Worm (Caenorhabditis elegans) whole organism, mixed stage, embryonic: ENCODE results near the gene T05H10.4.

Source experiments
- M03D4.4 ChIP-seq: sonication (generic microtip); optimal IDR thresholded peaks from 2 replicates; lab custom pipeline; 2017; ENCODE audit warnings: mild to moderate bottlenecking, missing genetic modification characterization, missing compliant biosample characterization
- bed-3 ChIP-seq: fragments of 200-800 bp; sonication (Bioruptor generic); optimal IDR thresholded peaks from 3 replicates; lab custom pipeline; 2018; ENCODE audit warnings: mild to moderate bottlenecking, missing genetic modification characterization, moderate library complexity, missing compliant biosample characterization
- blmp-1 ChIP-seq: fragments of 150-350 bp; optimal IDR thresholded peaks from 2 replicates; lab custom pipeline; 2014; ENCODE audit warnings: missing biosample characterization, missing genetic modification characterization
- ceh-39 ChIP-seq: fragments of 150-350 bp; optimal IDR thresholded peaks from 2 replicates; lab custom pipeline; 2014; ENCODE audit warnings: missing biosample characterization, missing genetic modification characterization
- ceh-43 ChIP-seq: fragments of 200-800 bp; sonication (Bioruptor generic); optimal IDR thresholded peaks from 2 replicates; lab custom pipeline; 2018; ENCODE audit warnings: mild to moderate bottlenecking, missing genetic modification characterization, moderate library complexity, missing compliant biosample characterization
- ceh-83 ChIP-seq: fragments of 200-800 bp; sonication (Bioruptor generic); optimal IDR thresholded peaks from 2 replicates; lab custom pipeline; 2018; ENCODE audit warnings: mild to moderate bottlenecking, missing genetic modification characterization, missing compliant biosample characterization
- ces-1 ChIP-seq: fragments of 150-350 bp; optimal IDR thresholded peaks from 2 replicates; lab custom pipeline; 2014; ENCODE audit warnings: missing biosample characterization, missing genetic modification reagents, missing genetic modification characterization
- cnd-1 ChIP-seq: fragments of 200-800 bp; sonication (Bioruptor generic); optimal IDR thresholded peaks from 2 replicates; lab custom pipeline; 2018; ENCODE audit warnings: mild to moderate bottlenecking, missing genetic modification characterization, missing compliant biosample characterization
- elt-1 ChIP-seq: sonication (generic microtip); optimal IDR thresholded peaks from 2 replicates; lab custom pipeline; 2017; ENCODE audit warnings: missing genetic modification characterization, mild to moderate bottlenecking, missing compliant biosample characterization, antibody characterized with exemption, moderate library complexity, borderline replicate concordance; ENCODE audit not compliant: insufficient read depth
- elt-3 ChIP-seq: fragments of 150-350 bp; optimal IDR thresholded peaks from 2 replicates; lab custom pipeline; 2014; ENCODE audit warnings: missing biosample characterization, missing genetic modification characterization
- flh-1 ChIP-seq: fragments of 200-800 bp; sonication (Bioruptor generic); optimal IDR thresholded peaks from 2 replicates; lab custom pipeline; 2018; ENCODE audit warnings: mild to moderate bottlenecking, missing genetic modification characterization, moderate library complexity, missing compliant biosample characterization
- ham-2 ChIP-seq: fragments of 200-800 bp; sonication (Bioruptor generic); optimal IDR thresholded peaks from 2 replicates; lab custom pipeline; 2018; ENCODE audit warnings: mild to moderate bottlenecking, missing genetic modification characterization, missing compliant biosample characterization
- hlh-1 ChIP-seq: fragments of 150-350 bp; optimal IDR thresholded peaks from 2 replicates; lab custom pipeline; 2014; ENCODE audit warnings: missing biosample characterization, missing genetic modification reagents, missing genetic modification characterization
- lin-13 ChIP-seq: fragments of 150-350 bp; optimal IDR thresholded peaks from 2 replicates; lab custom pipeline; 2014; ENCODE audit warnings: missing biosample characterization, missing genetic modification characterization
- lin-32 ChIP-seq: fragments of 200-800 bp; sonication (Bioruptor generic); optimal IDR thresholded peaks from 2 replicates; lab custom pipeline; 2018; ENCODE audit warnings: mild to moderate bottlenecking, missing genetic modification characterization, missing compliant biosample characterization
- mab-5 ChIP-seq: fragments of 150-350 bp; optimal IDR thresholded peaks from 2 replicates; lab custom pipeline; 2014; ENCODE audit warnings: missing biosample characterization, missing genetic modification characterization
- nhr-12 ChIP-seq: fragments of 150-350 bp; optimal IDR thresholded peaks from 2 replicates; lab custom pipeline; 2014; ENCODE audit warnings: missing biosample characterization, missing genetic modification characterization
- nhr-2 ChIP-seq: fragments of 150-350 bp; optimal IDR thresholded peaks from 2 replicates; lab custom pipeline; 2014; ENCODE audit warnings: missing biosample characterization, missing genetic modification characterization
- nhr-237 ChIP-seq: fragments of 150-350 bp; optimal IDR thresholded peaks from 2 replicates; lab custom pipeline; 2014; ENCODE audit warnings: missing biosample characterization, missing genetic modification characterization
- pha-4 ChIP-seq: fragments of 150-350 bp; optimal IDR thresholded peaks from 2 replicates; lab custom pipeline; 2018; ENCODE audit warnings: missing biosample characterization, missing genetic modification reagents, missing genetic modification characterization
- sem-2 ChIP-seq: fragments of 200-800 bp; sonication (Bioruptor generic); optimal IDR thresholded peaks from 2 replicates; lab custom pipeline; 2018; ENCODE audit warnings: mild to moderate bottlenecking, missing genetic modification characterization, missing compliant biosample characterization
- sptf-1 ChIP-seq: sonication (generic microtip); optimal IDR thresholded peaks from 2 replicates; lab custom pipeline; 2017; ENCODE audit warnings: mild to moderate bottlenecking, missing genetic modification characterization, moderate library complexity, missing compliant biosample characterization
- unc-120 ChIP-seq: sonication (generic microtip); optimal IDR thresholded peaks from 2 replicates; lab custom pipeline; 2017; ENCODE audit warnings: missing genetic modification characterization, missing compliant biosample characterization; ENCODE audit not compliant: poor library complexity, severe bottlenecking
- unc-39 ChIP-seq: fragments of 150-350 bp; optimal IDR thresholded peaks from 2 replicates; lab custom pipeline; 2014; ENCODE audit warnings: missing biosample characterization, missing genetic modification characterization
- unc-62 ChIP-seq: fragments of 150-350 bp; optimal IDR thresholded peaks from 2 replicates; lab custom pipeline; 2014; ENCODE audit warnings: missing biosample characterization, missing genetic modification reagents, missing genetic modification characterization
- zip-8 ChIP-seq: fragments of 150-350 bp; optimal IDR thresholded peaks from 2 replicates; lab custom pipeline; 2014; ENCODE audit warnings: missing biosample characterization, missing genetic modification characterization
- ztf-11 ChIP-seq: fragments of 150-350 bp; optimal IDR thresholded peaks from 2 replicates; lab custom pipeline; 2014; ENCODE audit warnings: missing biosample characterization, missing genetic modification characterization

T05H10.4 gene

DNA sequence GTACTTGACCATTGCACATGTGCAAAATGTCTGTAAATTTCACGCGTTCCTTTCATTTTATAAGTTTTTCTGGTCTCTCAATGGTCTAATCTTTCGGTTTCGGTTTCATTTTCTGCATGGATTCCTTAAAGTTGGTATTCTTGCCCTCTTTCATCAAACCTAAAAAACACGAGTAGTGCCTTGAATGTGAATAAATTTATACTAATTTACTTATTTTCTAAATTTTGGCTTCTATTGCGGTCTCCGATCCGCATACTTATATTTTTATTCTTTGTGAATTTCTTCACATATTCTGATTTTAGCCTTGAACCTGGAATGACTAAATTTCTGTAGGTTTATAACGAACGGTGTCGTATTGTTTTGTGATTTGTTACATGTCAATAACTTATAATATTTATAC lies 13.0 kb downstream of the T05H10.4 start, which contains the start of gene pdha-1:
Gene pdha-1 (plus strand): TSS at position 301 of the 400 bp plus-strand sequence.
- no peak for TF ChIP-seq zip-8 (tag; lab: Kevin White, UChicago)
- TF ChIP-seq unc-39, result no peak
- no peak for TF ChIP-seq ces-1 (GFP tag; lab: Kevin White, UChicago)
- no peak for TF ChIP-seq M03D4.4
- no peak for TF ChIP-seq lin-32 (GFP tag; lab: Kevin White, UChicago)
- no peak for TF ChIP-seq mab-5 (tag; lab: Kevin White, UChicago)
- TF ChIP-seq nhr-237 (tag; lab: Kevin White, UChicago), result no peak
- no peak for TF ChIP-seq nhr-2 (tag; lab: Kevin White, UChicago)
- no peak for TF ChIP-seq bed-3
- TF ChIP-seq ceh-39 (tag; lab: Kevin White, UChicago), result no peak
- no peak for TF ChIP-seq elt-3 (tag; lab: Kevin White, UChicago)
- no peak for TF ChIP-seq unc-120 (tag; lab: Kevin White, UChicago)
- no peak for TF ChIP-seq cnd-1 (tag; lab: Kevin White, UChicago)
- TF ChIP-seq flh-1 (GFP tag; lab: Kevin White, UChicago), result no peak
- no peak for TF ChIP-seq pha-4 (tag; lab: Kevin White, UChicago)

- no peak for TF ChIP-seq ceh-43 (GFP tag; lab: Kevin White, UChicago)
- TF ChIP-seq zip-8 (tag; lab: Kevin White, UChicago), result no peak
- no peak for TF ChIP-seq elt-3 (tag; lab: Kevin White, UChicago)
- no peak for TF ChIP-seq cnd-1 (tag; lab: Kevin White, UChicago)
- no peak for TF ChIP-seq hlh-1 (tag; lab: Kevin White, UChicago)
- no peak for TF ChIP-seq mab-5 (tag; lab: Kevin White, UChicago)
- TF ChIP-seq lin-13 (tag; lab: Kevin White, UChicago), result no peak
- no peak for TF ChIP-seq ces-1 (GFP tag; lab: Kevin White, UChicago)
- TF ChIP-seq flh-1 (GFP tag; lab: Kevin White, UChicago), result no peak
- no peak for TF ChIP-seq sem-2
- TF ChIP-seq elt-1 (tag; lab: Kevin White, UChicago), result no peak
- TF ChIP-seq unc-120 (tag; lab: Kevin White, UChicago), result no peak
Measured at ce11 chrII:8071012-8071625, 18.2 kb downstream of the T05H10.4 start.

ce11 chrII:8071801-8072544 lies 19.0 kb downstream of the T05H10.4 start:
- TF ChIP-seq ces-1 (GFP tag; lab: Kevin White, UChicago) (peak; percentile 31), unc-62 (GFP tag; lab: Kevin White, UChicago) (peak; percentile 84), hlh-1 (tag; lab: Kevin White, UChicago) (peak; percentile 50), ham-2 (GFP tag; lab: Kevin White, UChicago) (no peak), unc-120 (tag; lab: Kevin White, UChicago) (peak; percentile 60), ceh-83 (no peak), elt-3 (tag; lab: Kevin White, UChicago) (no peak)

DNA sequence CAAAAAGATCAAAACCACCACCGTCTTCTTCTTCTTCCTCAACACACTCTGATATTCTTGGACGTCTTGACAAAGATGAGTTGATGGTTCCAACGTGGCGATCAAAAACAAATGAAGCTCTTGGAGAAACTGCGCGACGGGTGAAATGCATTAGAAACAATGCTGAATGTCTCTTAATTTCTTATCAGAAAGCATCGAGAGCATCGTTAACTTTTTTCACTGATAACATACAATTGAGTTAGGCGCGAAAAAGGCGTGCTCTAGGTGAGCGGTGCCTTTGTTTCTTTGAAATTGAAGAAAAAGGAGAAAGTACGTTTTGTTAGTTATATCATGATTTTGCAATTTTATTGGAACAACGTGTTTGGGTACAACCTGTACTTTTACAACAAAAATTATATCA lies 20.3 kb downstream of the T05H10.4 start, which contains the start of gene gpcp-2:
Gene gpcp-2 (minus strand): TSS at position 153 of the 400 bp plus-strand sequence.
- TF ChIP-seq elt-1 (tag; lab: Kevin White, UChicago) (no peak), ceh-43 (GFP tag; lab: Kevin White, UChicago) (no peak), M03D4.4 (no peak), sptf-1 (tag; lab: Kevin White, UChicago) (no peak), lin-32 (GFP tag; lab: Kevin White, UChicago) (no peak), unc-39 (no peak), pha-4 (tag; lab: Kevin White, UChicago) (no peak), sem-2 (no peak), elt-3 (tag; lab: Kevin White, UChicago) (no peak)

ce11 chrII:8074058-8074457 lies 21.1 kb downstream of the T05H10.4 start:
- TF ChIP-seq ztf-11 (tag; lab: Kevin White, UChicago) (no peak), cnd-1 (tag; lab: Kevin White, UChicago) (no peak), lin-13 (tag; lab: Kevin White, UChicago) (no peak), blmp-1 (tag; lab: Kevin White, UChicago) (no peak), M03D4.4 (no peak), nhr-12 (tag; lab: Kevin White, UChicago) (no peak)
